Fruit fly (Drosophila melanogaster) whole organism, embryonic: ENCODE measurements around the gene GluProRS.
A peak's percentile ranks its signal among the peaks of the same experiment; 100 is the strongest.

Experiments
- Adf1 ChIP-seq: fragments of 200-800 bp; sonication (Bioruptor generic); IDR thresholded peaks from 2 replicates; pipeline ENCODE4 v1.3.6; 2022; ENCODE audit warnings: missing biosample characterization, missing genetic modification characterization
- Antp ChIP-seq: fragments of 200-800 bp; sonication (Bioruptor generic); optimal IDR thresholded peaks from 3 replicates; lab custom pipeline; 2016; ENCODE audit warnings: missing biosample characterization, missing genetic modification characterization
- Atf3 ChIP-seq: fragments of 200-800 bp; sonication (Bioruptor generic); optimal IDR thresholded peaks from 3 replicates; lab custom pipeline; 2016; ENCODE audit warnings: missing biosample characterization, missing genetic modification characterization
- CG10267 ChIP-seq: fragments of 200-800 bp; sonication (Bioruptor generic); optimal IDR thresholded peaks from 2 replicates; lab custom pipeline; 2018; ENCODE audit warnings: missing biosample characterization, mild to moderate bottlenecking, missing genetic modification characterization, moderate library complexity
- CG12236 ChIP-seq: fragments of 200-800 bp; sonication (Bioruptor generic); optimal IDR thresholded peaks from 2 replicates; lab custom pipeline; 2016; ENCODE audit warnings: missing biosample characterization, missing genetic modification characterization
- CG12659 ChIP-seq: fragments of 200-800 bp; sonication (Bioruptor generic); optimal IDR thresholded peaks from 3 replicates; lab custom pipeline; 2017; ENCODE audit warnings: mild to moderate bottlenecking, missing biosample characterization, missing genetic modification reagents, missing genetic modification characterization
- CG13296 ChIP-seq: fragments of 200-800 bp; sonication (Bioruptor generic); optimal IDR thresholded peaks from 3 replicates; lab custom pipeline; 2018; ENCODE audit warnings: missing biosample characterization, mild to moderate bottlenecking, missing genetic modification characterization
- CG13775 ChIP-seq: fragments of 200-800 bp; sonication (Bioruptor generic); optimal IDR thresholded peaks from 3 replicates; lab custom pipeline; 2017; ENCODE audit warnings: missing biosample characterization, mild to moderate bottlenecking, missing genetic modification characterization
- CG13894 ChIP-seq: fragments of 200-800 bp; sonication (Bioruptor generic); optimal IDR thresholded peaks from 3 replicates; lab custom pipeline; 2018; ENCODE audit warnings: missing biosample characterization, mild to moderate bottlenecking, missing genetic modification characterization, moderate library complexity
- CG14667 ChIP-seq: fragments of 200-800 bp; sonication (Bioruptor generic); IDR thresholded peaks from 2 replicates; pipeline ENCODE4 v1.3.6; 2022; ENCODE audit warnings: missing biosample characterization, missing genetic modification characterization
- CG14710 ChIP-seq: fragments of 200-800 bp; sonication (Bioruptor generic); optimal IDR thresholded peaks from 3 replicates; lab custom pipeline; 2019; ENCODE audit warnings: missing biosample characterization, mild to moderate bottlenecking, missing genetic modification characterization, moderate library complexity
- CG15269 ChIP-seq: fragments of 200-800 bp; sonication (Bioruptor generic); optimal IDR thresholded peaks from 2 replicates; lab custom pipeline; 2018; ENCODE audit warnings: missing biosample characterization, mild to moderate bottlenecking, missing genetic modification characterization, moderate library complexity
- CG15479 ChIP-seq: fragments of 200-800 bp; sonication (Bioruptor generic); optimal IDR thresholded peaks from 3 replicates; lab custom pipeline; 2019; ENCODE audit warnings: missing biosample characterization, mild to moderate bottlenecking, missing genetic modification characterization, moderate library complexity
- CG17829 ChIP-seq: fragments of 200-800 bp; optimal IDR thresholded peaks from 2 replicates; lab custom pipeline; 2019; ENCODE audit warnings: missing biosample characterization, mild to moderate bottlenecking, missing genetic modification characterization, moderate library complexity
- CG17912 ChIP-seq: fragments of 200-800 bp; sonication (Bioruptor generic); optimal IDR thresholded peaks from 2 replicates; lab custom pipeline; 2018; ENCODE audit warnings: missing biosample characterization, mild to moderate bottlenecking, missing genetic modification characterization
- CG31388 ChIP-seq: fragments of 200-800 bp; sonication (Bioruptor generic); optimal IDR thresholded peaks from 2 replicates; lab custom pipeline; 2016; ENCODE audit warnings: missing biosample characterization, missing genetic modification characterization
- CG3726 ChIP-seq: fragments of 200-800 bp; sonication (Bioruptor generic); IDR thresholded peaks from 3 replicates; pipeline ENCODE4, ENCODE4 v1.3.6; 2022; ENCODE audit warnings: missing biosample characterization, missing genetic modification characterization
- CG4617 ChIP-seq: fragments of 200-800 bp; sonication (Bioruptor generic); optimal IDR thresholded peaks from 3 replicates; lab custom pipeline; 2016; ENCODE audit warnings: missing biosample characterization, missing genetic modification characterization, borderline replicate concordance
- CG5953 ChIP-seq: fragments of 200-800 bp; sonication (Bioruptor generic); IDR thresholded peaks from 2 replicates; pipeline ENCODE4 v1.3.6; 2022; ENCODE audit warnings: missing biosample characterization, missing genetic modification characterization
- CG6272 ChIP-seq: fragments of 200-800 bp; sonication (Bioruptor generic); IDR thresholded peaks from 2 replicates; pipeline ENCODE4 v1.3.6; 2022; ENCODE audit warnings: missing biosample characterization, missing genetic modification characterization
- CG6813 ChIP-seq: fragments of 200-800 bp; sonication (Bioruptor generic); optimal IDR thresholded peaks from 2 replicates; lab custom pipeline; 2017; ENCODE audit warnings: missing biosample characterization, missing genetic modification characterization, mild to moderate bottlenecking, moderate library complexity, missing genetic modification reagents
- CG8924 ChIP-seq: fragments of 200-800 bp; optimal IDR thresholded peaks from 3 replicates; lab custom pipeline; 2019; ENCODE audit warnings: missing biosample characterization, mild to moderate bottlenecking, missing genetic modification characterization, moderate library complexity
- Dek ChIP-seq: fragments of 200-800 bp; sonication (Bioruptor generic); optimal IDR thresholded peaks from 3 replicates; lab custom pipeline; 2019; ENCODE audit warnings: missing biosample characterization, mild to moderate bottlenecking, missing genetic modification characterization, moderate library complexity
- Gsc ChIP-seq: fragments of 200-800 bp; sonication (Bioruptor generic); IDR thresholded peaks from 2 replicates; pipeline ENCODE4 v1.3.6; 2022; ENCODE audit warnings: missing biosample characterization, missing genetic modification characterization
- Scr ChIP-seq: fragments of 200-800 bp; sonication (Bioruptor generic); IDR thresholded peaks from 2 replicates; pipeline ENCODE4 v1.3.6; 2022; ENCODE audit warnings: missing biosample characterization, missing genetic modification characterization; ENCODE audit not compliant: partially characterized antibody
- Side ChIP-seq: fragments of 200-800 bp; sonication (Bioruptor generic); optimal IDR thresholded peaks from 2 replicates; lab custom pipeline; 2016; ENCODE audit warnings: missing biosample characterization, missing genetic modification characterization
- Stat92E ChIP-seq, 3 experiments: fragments of >200 bp in 2 of 3; fragments of 200-800 bp in 1 of 3; sonication (Bioruptor generic) in 1 of 3; optimal IDR thresholded peaks; 2 replicates each; lab custom pipeline; 2017 to 2019; ENCODE audit warnings: missing biosample characterization in 3 of 3, missing genetic modification characterization in 3 of 3, mild to moderate bottlenecking in 1 of 3, moderate library complexity in 1 of 3
- Tbp ChIP-seq: fragments of >200 bp; optimal IDR thresholded peaks from 2 replicates; lab custom pipeline; 2018; ENCODE audit warnings: missing biosample characterization, missing genetic modification characterization
- Usf ChIP-seq: fragments of 200-800 bp; sonication (Bioruptor generic); optimal IDR thresholded peaks from 2 replicates; lab custom pipeline; 2017; ENCODE audit warnings: missing genotype, missing biosample characterization, missing genetic modification characterization
- Xrp1 ChIP-seq: fragments of 200-800 bp; sonication (Bioruptor generic); IDR thresholded peaks from 2 replicates; pipeline ENCODE4 v1.3.6; 2022; ENCODE audit warnings: missing biosample characterization, missing genetic modification characterization
- ap ChIP-seq: fragments of 200-800 bp; sonication (Bioruptor generic); IDR thresholded peaks from 2 replicates; pipeline ENCODE4 v1.3.6; 2022; ENCODE audit warnings: missing biosample characterization, missing genetic modification characterization
- bsh ChIP-seq, 2 experiments: fragments of 200-800 bp; sonication (Bioruptor generic); optimal IDR thresholded peaks; 2 replicates each; lab custom pipeline; 2017 to 2018; ENCODE audit warnings: mild to moderate bottlenecking in 2 of 2, missing biosample characterization in 2 of 2, missing genetic modification characterization in 2 of 2, moderate library complexity in 1 of 2
- chif ChIP-seq, 2 experiments: fragments of 200-800 bp; sonication (Bioruptor generic); optimal IDR thresholded peaks; 3 replicates each; lab custom pipeline; 2016; ENCODE audit warnings: missing biosample characterization in 2 of 2, missing genetic modification characterization in 2 of 2
- fd64A ChIP-seq: fragments of 200-800 bp; sonication (Bioruptor generic); optimal IDR thresholded peaks from 3 replicates; lab custom pipeline; 2018; ENCODE audit warnings: missing biosample characterization, mild to moderate bottlenecking, missing genetic modification characterization
- gt ChIP-seq: fragments of 200-800 bp; sonication (Bioruptor generic); IDR thresholded peaks from 2 replicates; pipeline ENCODE4 v1.3.6; 2022; ENCODE audit warnings: missing biosample characterization, missing genetic modification characterization
- jumu ChIP-seq: fragments of 200-800 bp; sonication (Bioruptor generic); optimal IDR thresholded peaks from 3 replicates; lab custom pipeline; 2016; ENCODE audit warnings: missing biosample characterization, missing genetic modification characterization
- kni ChIP-seq: fragments of 200-800 bp; sonication (Bioruptor generic); optimal IDR thresholded peaks from 3 replicates; lab custom pipeline; 2017; ENCODE audit warnings: mild to moderate bottlenecking, missing biosample characterization, missing genetic modification reagents, missing genetic modification characterization
- knrl ChIP-seq: fragments of 200-800 bp; sonication (Bioruptor generic); IDR thresholded peaks from 3 replicates; pipeline ENCODE4 v1.3.6; 2022; ENCODE audit warnings: missing biosample characterization, missing genetic modification characterization; ENCODE audit not compliant: partially characterized antibody
- lab ChIP-seq: fragments of 200-800 bp; sonication (Bioruptor generic); optimal IDR thresholded peaks from 3 replicates; lab custom pipeline; 2017; ENCODE audit warnings: missing biosample characterization, missing genetic modification characterization, mild to moderate bottlenecking, moderate library complexity, missing genetic modification reagents
- lov ChIP-seq, 2 experiments: fragments of 200-800 bp in 1 of 2; fragments of >200 bp in 1 of 2; sonication (Bioruptor generic) in 1 of 2; IDR thresholded peaks in 1 of 2; optimal IDR thresholded peaks in 1 of 2; 2 replicates in 1 of 2; 3 replicates in 1 of 2; pipeline versions ENCODE4 v1.3.6 to Lab custom; 2017 to 2022; ENCODE audit warnings: missing biosample characterization in 1 of 2, missing genetic modification characterization in 1 of 2
- org-1 ChIP-seq: fragments of 200-800 bp; sonication (Bioruptor generic); optimal IDR thresholded peaks from 2 replicates; lab custom pipeline; 2017; ENCODE audit warnings: missing biosample characterization, missing genetic modification characterization
- pfk ChIP-seq: fragments of 200-800 bp; sonication (Bioruptor generic); optimal IDR thresholded peaks from 2 replicates; lab custom pipeline; 2018; ENCODE audit warnings: missing biosample characterization, mild to moderate bottlenecking, missing genetic modification characterization, moderate library complexity
- sd ChIP-seq: fragments of 200-800 bp; sonication (Bioruptor generic); optimal IDR thresholded peaks from 3 replicates; lab custom pipeline; 2018; ENCODE audit warnings: missing biosample characterization, mild to moderate bottlenecking, missing genetic modification characterization, moderate library complexity
- slou ChIP-seq: fragments of 200-800 bp; sonication (Bioruptor generic); optimal IDR thresholded peaks from 3 replicates; lab custom pipeline; 2016; ENCODE audit warnings: missing biosample characterization, missing genetic modification characterization
- tgo ChIP-seq: fragments of 200-800 bp; sonication (Bioruptor generic); IDR thresholded peaks from 3 replicates; pipeline ENCODE4 v1.3.6; 2022; ENCODE audit warnings: missing biosample characterization, missing genetic modification characterization
- ttk ChIP-seq: fragments of 200-800 bp; sonication (Bioruptor generic); IDR thresholded peaks from 2 replicates; pipeline ENCODE4 v2.1.2; 2022; ENCODE audit warnings: missing biosample characterization, missing genetic modification characterization
- vfl ChIP-seq: fragments of 200-800 bp; sonication (Bioruptor generic); optimal IDR thresholded peaks from 2 replicates; lab custom pipeline; 2016; ENCODE audit warnings: missing biosample characterization, missing genetic modification characterization
- vvl ChIP-seq: fragments of 200-800 bp; sonication (Bioruptor generic); IDR thresholded peaks from 2 replicates; pipeline ENCODE4 v1.3.6; 2022; ENCODE audit warnings: missing biosample characterization, missing genetic modification characterization
- wek ChIP-seq: fragments of 200-800 bp; sonication (Bioruptor generic); optimal IDR thresholded peaks from 3 replicates; lab custom pipeline; 2018; ENCODE audit warnings: missing biosample characterization, mild to moderate bottlenecking, missing genetic modification characterization, moderate library complexity

Gene GluProRS

DNA sequence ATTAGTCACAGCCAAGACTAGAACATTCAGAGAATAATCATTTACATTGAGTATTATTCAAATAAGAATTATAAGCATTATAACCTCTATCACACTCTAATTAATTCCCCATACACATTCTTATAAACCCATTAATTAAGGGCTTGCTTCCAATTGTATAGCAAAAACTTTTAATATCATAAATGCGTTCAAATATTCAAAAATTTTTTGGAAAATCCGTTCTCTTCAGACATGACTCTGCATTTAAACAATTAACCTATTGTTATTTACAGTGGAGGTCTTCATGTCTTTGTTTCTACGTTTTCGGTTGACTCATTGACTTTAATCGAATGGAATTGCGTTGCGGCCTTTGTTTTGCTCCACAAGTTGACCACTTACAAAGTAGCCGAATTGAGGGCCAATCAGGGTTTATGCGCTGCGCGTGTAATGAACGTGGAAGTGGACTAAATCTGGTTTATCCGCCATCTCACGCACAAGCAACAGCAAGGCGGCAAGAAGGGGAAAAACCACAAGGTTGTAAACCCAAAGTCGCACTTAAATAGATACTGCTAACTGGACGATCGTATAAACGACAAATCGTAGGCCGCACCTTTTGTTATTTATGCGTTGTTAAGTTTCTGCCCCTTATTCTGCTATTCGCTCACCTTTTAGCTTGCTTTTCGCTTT lies 37.2 kb downstream of the GluProRS start (continued):
- TF ChIP-seq Xrp1 (GFP tag; lab: Robert Waterston, UW) (peak; percentile 27; the same call in 1 of the 2 replicates), ttk (peak; percentile 37; the same call in 1 of the 2 replicates), knrl (GFP tag; lab: Robert Waterston, UW) (no peak), kni (peak; percentile 44), Stat92E (GFP tag; optimal IDR thresholded peaks at IDR 0.05; lab: Kevin White, UChicago) (no peak), CG8924 (tag; lab: Kevin White, UChicago) (no peak), ap (GFP tag; lab: Robert Waterston, UW) (no peak), CG14667 (GFP tag; lab: Robert Waterston, UW) (no peak), CG4617 (GFP tag; lab: Kevin White, UChicago) (no peak), Tbp (GFP tag; lab: Kevin White, UChicago) (no peak), Atf3 (no peak), chif (GFP tag; optimal IDR thresholded peaks at IDR 0.05; lab: Kevin White, UChicago) (no peak), tgo (GFP tag; lab: Robert Waterston, UW) (peak; percentile 55), CG15479 (GFP tag; lab: Kevin White, UChicago) (no peak), wek (GFP tag; lab: Kevin White, UChicago) (no peak), vvl (GFP tag; lab: Robert Waterston, UW) (peak; percentile 73), Scr (GFP tag; lab: Robert Waterston, UW) (no peak), lov (optimal IDR thresholded peaks at IDR 0.05; lab: Kevin White, UChicago) (no peak), lov (GFP tag; IDR thresholded peaks at IDR 0.05; lab: Robert Waterston, UW) (no peak), Antp (peak; percentile 40), CG15269 (tag; lab: Kevin White, UChicago) (peak; percentile 43), Side (GFP tag; lab: Kevin White, UChicago) (peak; percentile 35), CG31388 (GFP tag; lab: Kevin White, UChicago) (no peak), CG12236 (GFP tag; lab: Kevin White, UChicago) (no peak), org-1 (GFP tag; lab: Kevin White, UChicago) (no peak), CG3726 (GFP tag; lab: Robert Waterston, UW) (no peak), bsh (GFP tag; optimal IDR thresholded peaks at IDR 0.05; lab: Kevin White, UChicago) (peak in 1 of 2 experiments; percentile 5), CG5953 (0 out of 2 replicates have a peak, but pooled peaks have one; percentile 12), CG13296 (GFP tag; lab: Kevin White, UChicago) (peak; percentile 59), fd64A (GFP tag; lab: Kevin White, UChicago) (no peak), CG12659 (GFP tag; lab: Kevin White, UChicago) (peak; percentile 51), CG13775 (no peak), Adf1 (GFP tag; lab: Robert Waterston, UW) (peak; percentile 60), lab (peak; percentile 83), jumu (GFP tag; lab: Kevin White, UChicago) (peak; percentile 43), Usf (GFP tag; lab: Kevin White, UChicago) (no peak), CG17912 (GFP tag; lab: Kevin White, UChicago) (no peak), CG17829 (tag; lab: Kevin White, UChicago) (no peak), vfl (GFP tag; lab: Kevin White, UChicago) (no peak), CG6272 (GFP tag; lab: Robert Waterston, UW) (peak; percentile 56), Gsc (GFP tag; lab: Robert Waterston, UW) (no peak), CG14710 (tag; lab: Kevin White, UChicago) (no peak), CG6813 (no peak), slou (no peak), sd (peak; percentile 46), CG13894 (tag; lab: Kevin White, UChicago) (peak; percentile 92), gt (GFP tag; lab: Robert Waterston, UW) (no peak), pfk (no peak), Dek (tag; lab: Kevin White, UChicago) (peak; percentile 11), CG10267 (no peak)
